Worm (Caenorhabditis elegans) whole organism, L3 larva: ENCODE measurements around the gene F08H9.2.

Source experiments
- aly-2 ChIP-seq: fragments of 150-350 bp; optimal IDR thresholded peaks from 2 replicates; lab custom pipeline; 2014; ENCODE audit warnings: missing biosample characterization, missing genetic modification characterization
- ama-1 ChIP-seq: fragments of 150-350 bp; optimal IDR thresholded peaks from 2 replicates; lab custom pipeline; 2018
- ceh-82 ChIP-seq: fragments of 150-350 bp; optimal IDR thresholded peaks from 2 replicates; lab custom pipeline; 2014; ENCODE audit warnings: missing biosample characterization, missing genetic modification characterization
- elt-3 ChIP-seq, 3 experiments: fragments of 150-350 bp in 1 of 3; sonication (generic microtip) in 2 of 3; optimal IDR thresholded peaks; 2 replicates in 2 of 3; 4 replicates in 1 of 3; lab custom pipeline; 2014 to 2017; ENCODE audit warnings: missing biosample characterization in 3 of 3, missing genetic modification characterization in 3 of 3
- fos-1 ChIP-seq: fragments of 150-350 bp; optimal IDR thresholded peaks from 2 replicates; lab custom pipeline; 2014; ENCODE audit warnings: missing biosample characterization, missing genetic modification characterization
- lin-39 ChIP-seq: fragments of 150-350 bp; optimal IDR thresholded peaks from 2 replicates; lab custom pipeline; 2018; ENCODE audit warnings: missing biosample characterization, missing genetic modification reagents, missing genetic modification characterization
- nhr-11 ChIP-seq: fragments of 150-350 bp; optimal IDR thresholded peaks from 2 replicates; lab custom pipeline; 2014; ENCODE audit warnings: missing biosample characterization, missing genetic modification characterization
- nhr-12 ChIP-seq: fragments of 150-350 bp; optimal IDR thresholded peaks from 2 replicates; lab custom pipeline; 2014; ENCODE audit warnings: missing biosample characterization, missing genetic modification characterization
- nhr-76 ChIP-seq: fragments of 150-350 bp; sonication (generic microtip); optimal IDR thresholded peaks from 5 replicates; lab custom pipeline; 2014; ENCODE audit warnings: missing biosample characterization, missing genetic modification characterization
- pqm-1 ChIP-seq: fragments of 150-350 bp; optimal IDR thresholded peaks from 2 replicates; lab custom pipeline; 2017; ENCODE audit warnings: missing biosample characterization, missing genetic modification characterization, inconsistent platforms
- ztf-11 ChIP-seq: fragments of 150-350 bp; optimal IDR thresholded peaks from 2 replicates; lab custom pipeline; 2014; ENCODE audit warnings: missing biosample characterization, missing genetic modification characterization

ce11 chrV:14432259-14432658 is 28.2 kb upstream of the F08H9.2 start, which contains the start of gene egl-1:
- TF ChIP-seq nhr-11 (tag; lab: Kevin White, UChicago): no peak
- TF ChIP-seq pqm-1 (tag; lab: Kevin White, UChicago): no peak
- no peak for TF ChIP-seq nhr-12
- TF ChIP-seq ceh-82: no peak
- TF ChIP-seq ztf-11 (tag; lab: Kevin White, UChicago): no peak
- no peak for TF ChIP-seq aly-2 (tag; lab: Kevin White, UChicago)
- TF ChIP-seq fos-1 (tag; lab: Kevin White, UChicago): no peak
- TF ChIP-seq elt-3 (tag; optimal IDR thresholded peaks at IDR 0.05; lab: Kevin White, UChicago): no peak
- TF ChIP-seq lin-39: no peak
- TF ChIP-seq nhr-76 (tag; lab: Kevin White, UChicago): no peak
- TF ChIP-seq ama-1 (lab: Kevin White, UChicago): no peak
